Fruit fly (Drosophila melanogaster): ENCODE data around the gene grn.

The grn gene

dm6 chr3R:8176058-8176673 lies 5.1 kb downstream of the grn start (continued):
- TF ChIP-seq CG18476 (GFP tag; optimal IDR thresholded peaks at IDR 0.05) (no peak), E2f2 (GFP tag; IDR thresholded peaks at IDR 0.05) (no peak), CG12104 (GFP tag; optimal IDR thresholded peaks at IDR 0.05) (no peak), Dad (GFP tag; optimal IDR thresholded peaks at IDR 0.05) (no peak), ssp (GFP tag; IDR thresholded peaks at IDR 0.05) (no peak), Ptx1 (GFP tag; IDR thresholded peaks at IDR 0.05) (peak; percentile 31; the same call in 1 of the 2 replicates), bsh (GFP tag; optimal IDR thresholded peaks at IDR 0.05) (no peak), fu2 (GFP tag; optimal IDR thresholded peaks at IDR 0.05) (no peak), Pdp1 (GFP tag; optimal IDR thresholded peaks at IDR 0.05) (peak in 1 of 2 experiments; percentile 5), Xrp1 (GFP tag; IDR thresholded peaks at IDR 0.05) (no peak), CG12155 (GFP tag; optimal IDR thresholded peaks at IDR 0.05) (no peak), CG14667 (GFP tag; IDR thresholded peaks at IDR 0.05) (no peak), CG1647 (GFP tag; optimal IDR thresholded peaks at IDR 0.05) (no peak), CG5245 (GFP tag; optimal IDR thresholded peaks at IDR 0.05) (no peak), zf30C (GFP tag; optimal IDR thresholded peaks at IDR 0.05) (no peak), CG3838 (GFP tag; optimal IDR thresholded peaks at IDR 0.05) (no peak), CG10147 (GFP tag; optimal IDR thresholded peaks at IDR 0.05) (no peak), Dbx (GFP tag; IDR thresholded peaks at IDR 0.05) (no peak), CG3163 (GFP tag; optimal IDR thresholded peaks at IDR 0.05) (no peak), odd (GFP tag; optimal IDR thresholded peaks at IDR 0.05) (no peak), dmrt99B (tag; optimal IDR thresholded peaks at IDR 0.05) (peak; percentile 7), CG9797 (GFP tag; optimal IDR thresholded peaks at IDR 0.05) (no peak), slbo (GFP tag; IDR thresholded peaks at IDR 0.05) (no peak), D (optimal IDR thresholded peaks at IDR 0.05) (no peak), D (GFP tag; optimal IDR thresholded peaks at IDR 0.05) (no peak), NfI (GFP tag; optimal IDR thresholded peaks at IDR 0.05) (no peak), org-1 (GFP tag; optimal IDR thresholded peaks at IDR 0.05) (no peak), CG7928 (GFP tag; optimal IDR thresholded peaks at IDR 0.05) (no peak), CrebB (tag; optimal IDR thresholded peaks at IDR 0.05) (no peak), fd64A (GFP tag; optimal IDR thresholded peaks at IDR 0.05) (no peak), ato (GFP tag; IDR thresholded peaks at IDR 0.05; ENCODE audit: partially characterized antibody) (no peak), kni (GFP tag; optimal IDR thresholded peaks at IDR 0.05) (no peak), HmgZ (tag; optimal IDR thresholded peaks at IDR 0.05) (no peak), pros (GFP tag; optimal IDR thresholded peaks at IDR 0.05) (no peak), CG6175 (GFP tag; IDR thresholded peaks at IDR 0.05) (no peak), CG13296 (GFP tag; optimal IDR thresholded peaks at IDR 0.05) (no peak), z (GFP tag; IDR thresholded peaks at IDR 0.05) (no peak), CG8478 (optimal IDR thresholded peaks at IDR 0.05) (no peak), emc (GFP tag; optimal IDR thresholded peaks at IDR 0.05) (no peak), prd (optimal IDR thresholded peaks at IDR 0.05) (no peak), prd (GFP tag; IDR thresholded peaks at IDR 0.05) (no peak), maf-S (GFP tag; optimal IDR thresholded peaks at IDR 0.05) (no peak), NFAT (GFP tag; IDR thresholded peaks at IDR 0.05) (no peak), HLH3B (GFP tag; IDR thresholded peaks at IDR 0.05) (no peak), Vsx1 (GFP tag; optimal IDR thresholded peaks at IDR 0.05) (no peak), wek (GFP tag; optimal IDR thresholded peaks at IDR 0.05) (no peak), lab (GFP tag; optimal IDR thresholded peaks at IDR 0.05) (no peak), chif (GFP tag; optimal IDR thresholded peaks at IDR 0.05) (no peak), Fer3 (tag; optimal IDR thresholded peaks at IDR 0.05) (no peak), CG6272 (GFP tag; IDR thresholded peaks at IDR 0.05) (no peak), pfk (GFP tag; optimal IDR thresholded peaks at IDR 0.05) (no peak), CG10321 (GFP tag; IDR thresholded peaks at IDR 0.05) (peak; percentile 84)

Measured in whole organism, embryonic.